Fruit fly (Drosophila melanogaster): ENCODE results near the gene Cmpk.
A peak's percentile ranks its signal among the peaks of the same experiment; 100 is the strongest.

Gene Cmpk

dm6 chr3R:26068135-26068534 lies 12.9 kb upstream of the Cmpk start (continued):
- TF ChIP-seq CG10631 (GFP tag; optimal IDR thresholded peaks at IDR 0.05) (peak; percentile 40), Hr39 (GFP tag; optimal IDR thresholded peaks at IDR 0.05) (peak; percentile 8), svp (GFP tag) (peak; percentile 76), Gug (GFP tag; IDR thresholded peaks at IDR 0.05) (no peak), CG8319 (GFP tag; optimal IDR thresholded peaks at IDR 0.05) (no peak), CG32006 (GFP tag; optimal IDR thresholded peaks at IDR 0.05) (peak; percentile 42), CG31627 (GFP tag; optimal IDR thresholded peaks at IDR 0.05) (peak; percentile 14), Eip75B (GFP tag; optimal IDR thresholded peaks at IDR 0.05) (peak; percentile 46), fkh (GFP tag; optimal IDR thresholded peaks at IDR 0.05) (no peak), fd59A (GFP tag; optimal IDR thresholded peaks at IDR 0.05) (no peak), Met (GFP tag; optimal IDR thresholded peaks at IDR 0.05) (peak; percentile 65), Hr4 (GFP tag; optimal IDR thresholded peaks at IDR 0.05) (peak; percentile 24), Smox (GFP tag; optimal IDR thresholded peaks at IDR 0.05) (peak; percentile 49), CG6276 (GFP tag; optimal IDR thresholded peaks at IDR 0.05) (no peak), achi (GFP tag; optimal IDR thresholded peaks at IDR 0.05) (peak; percentile 59), CG3032 (tag; optimal IDR thresholded peaks at IDR 0.05) (peak; percentile 10), Lpt (GFP tag; optimal IDR thresholded peaks at IDR 0.05) (no peak)

- TF ChIP-seq Sox102F (GFP tag; optimal IDR thresholded peaks at IDR 0.05) (no peak), CG9139 (GFP tag; optimal IDR thresholded peaks at IDR 0.05) (no peak), Eip93F (GFP tag; optimal IDR thresholded peaks at IDR 0.05) (no peak), CG1621 (tag; optimal IDR thresholded peaks at IDR 0.05) (no peak), acj6 (GFP tag; optimal IDR thresholded peaks at IDR 0.05) (no peak), CG3919 (GFP tag; optimal IDR thresholded peaks at IDR 0.05) (no peak), Sox15 (GFP tag; optimal IDR thresholded peaks at IDR 0.05) (no peak), vri (GFP tag; optimal IDR thresholded peaks at IDR 0.05) (no peak), CG8319 (GFP tag; optimal IDR thresholded peaks at IDR 0.05) (no peak), Ets21C (GFP tag; optimal IDR thresholded peaks at IDR 0.05) (no peak), CG11902 (GFP tag; optimal IDR thresholded peaks at IDR 0.05) (no peak), CG6808 (GFP tag; optimal IDR thresholded peaks at IDR 0.05) (no peak), CG3032 (tag; optimal IDR thresholded peaks at IDR 0.05) (no peak), CG31627 (GFP tag; optimal IDR thresholded peaks at IDR 0.05) (no peak), fd85E (GFP tag; optimal IDR thresholded peaks at IDR 0.05) (no peak), CG6163 (GFP tag; IDR thresholded peaks at IDR 0.05) (no peak), Eip75B (GFP tag; optimal IDR thresholded peaks at IDR 0.05) (no peak), CG34406 (GFP tag; optimal IDR thresholded peaks at IDR 0.05) (no peak), CG11762 (GFP tag; optimal IDR thresholded peaks at IDR 0.05; ENCODE audit: insufficient read depth) (no peak)
These were observed 9.5 kb upstream of the Cmpk start for dm6 chr3R:26064708-26065107.

dm6 chr3R:26062911-26063310 lies 7.7 kb upstream of the Cmpk start, which contains the start of gene CG14551:
Gene CG14551, minus strand, starts transcription at chr3R:26063011.
- TF ChIP-seq Sox15 (GFP tag; optimal IDR thresholded peaks at IDR 0.05) (no peak), CG6808 (GFP tag; optimal IDR thresholded peaks at IDR 0.05) (no peak), salr (GFP tag; optimal IDR thresholded peaks at IDR 0.05) (no peak), spab (GFP tag; optimal IDR thresholded peaks at IDR 0.05) (no peak), CG6163 (GFP tag; IDR thresholded peaks at IDR 0.05) (no peak), vri (GFP tag; optimal IDR thresholded peaks at IDR 0.05) (no peak), Eip75B (GFP tag; optimal IDR thresholded peaks at IDR 0.05) (no peak), CG3032 (tag; optimal IDR thresholded peaks at IDR 0.05) (no peak), dac (GFP tag; optimal IDR thresholded peaks at IDR 0.05) (no peak)

dm6 chr3R:26059195-26059594 lies 4.0 kb upstream of the Cmpk start, which contains the start of the genes RpL34a and Trmt61:
Gene RpL34a, minus strand, starts transcription at chr3R:26059267.
Gene Trmt61, plus strand, starts transcription at chr3R:26059496.
- TF ChIP-seq CG34406 (GFP tag; optimal IDR thresholded peaks at IDR 0.05) (peak; percentile 77), fd59A (GFP tag; optimal IDR thresholded peaks at IDR 0.05) (peak; percentile 42), CG16779 (tag; optimal IDR thresholded peaks at IDR 0.05) (peak; percentile 70), topi (GFP tag; optimal IDR thresholded peaks at IDR 0.05) (peak; percentile 79), cyc (GFP tag; optimal IDR thresholded peaks at IDR 0.05) (peak; percentile 72), CG8119 (GFP tag; IDR thresholded peaks at IDR 0.05) (peak; percentile 29; the same call in 1 of the 3 replicates), CG3032 (tag; optimal IDR thresholded peaks at IDR 0.05) (peak; percentile 73), Smox (GFP tag; optimal IDR thresholded peaks at IDR 0.05) (peak; percentile 78), Hr39 (GFP tag; optimal IDR thresholded peaks at IDR 0.05) (peak; percentile 60), CG6792 (GFP tag; optimal IDR thresholded peaks at IDR 0.05) (peak; percentile 75), vri (GFP tag; optimal IDR thresholded peaks at IDR 0.05) (peak; percentile 70), CG6276 (GFP tag; optimal IDR thresholded peaks at IDR 0.05) (no peak), CG3919 (GFP tag; optimal IDR thresholded peaks at IDR 0.05) (peak; percentile 80), CG31627 (GFP tag; optimal IDR thresholded peaks at IDR 0.05) (peak; percentile 74), fkh (GFP tag; optimal IDR thresholded peaks at IDR 0.05) (peak; percentile 98), CG10631 (GFP tag; optimal IDR thresholded peaks at IDR 0.05) (peak; percentile 45), CG6163 (GFP tag; IDR thresholded peaks at IDR 0.05) (peak; percentile 66), CG6854 (GFP tag; optimal IDR thresholded peaks at IDR 0.05) (peak; percentile 90), fd85E (GFP tag; optimal IDR thresholded peaks at IDR 0.05) (peak; percentile 50), esn (GFP tag; optimal IDR thresholded peaks at IDR 0.05) (peak; percentile 87), Sox102F (GFP tag; optimal IDR thresholded peaks at IDR 0.05) (peak; percentile 78), spab (GFP tag; optimal IDR thresholded peaks at IDR 0.05) (no peak), Eip78C (GFP tag) (peak; percentile 96), dsx (GFP tag; optimal IDR thresholded peaks at IDR 0.05; ENCODE audit: poor library complexity, severe bottlenecking) (peak; percentile 61)

Data from whole organism, prepupa.